Fruit fly (Drosophila melanogaster): ENCODE results near the gene Rala.

Gene Rala

dm6 chrX:3676469-3677155 is 42.8 kb downstream of the Rala start:
- TF ChIP-seq CG13894 (tag; optimal IDR thresholded peaks at IDR 0.05): no peak
- TF ChIP-seq gcm2 (GFP tag; optimal IDR thresholded peaks at IDR 0.05): no peak
- peak; percentile 0 for TF ChIP-seq CG17385 (GFP tag; optimal IDR thresholded peaks at IDR 0.05)
- TF ChIP-seq Hmr (GFP tag; optimal IDR thresholded peaks at IDR 0.05): no peak
- no peak for TF ChIP-seq Hr39 (optimal IDR thresholded peaks at IDR 0.05)
- no peak for TF ChIP-seq al (GFP tag; IDR thresholded peaks at IDR 0.05)
- no peak for TF ChIP-seq prd (optimal IDR thresholded peaks at IDR 0.05)
- no peak for TF ChIP-seq prd (GFP tag; IDR thresholded peaks at IDR 0.05)
- no peak for TF ChIP-seq knrl (GFP tag; IDR thresholded peaks at IDR 0.05; ENCODE audit: partially characterized antibody)
- no peak for TF ChIP-seq CG6689 (GFP tag; IDR thresholded peaks at IDR 0.05)
- TF ChIP-seq tx (GFP tag; optimal IDR thresholded peaks at IDR 0.05): no peak
- no peak for TF ChIP-seq Adf1 (GFP tag; IDR thresholded peaks at IDR 0.05)
- TF ChIP-seq CG12104 (GFP tag; optimal IDR thresholded peaks at IDR 0.05): no peak
- no peak for TF ChIP-seq tgo (GFP tag; IDR thresholded peaks at IDR 0.05)
- peak; percentile 52 for TF ChIP-seq abd-A (tag; optimal IDR thresholded peaks at IDR 0.05)
- no peak for TF ChIP-seq dan (GFP tag; IDR thresholded peaks at IDR 0.05)
- TF ChIP-seq CG17328 (GFP tag; IDR thresholded peaks at IDR 0.05): no peak
- no peak for TF ChIP-seq Tbp (GFP tag; optimal IDR thresholded peaks at IDR 0.05)
- no peak for TF ChIP-seq gro (GFP tag; optimal IDR thresholded peaks at IDR 0.05)
- no peak for TF ChIP-seq sr (GFP tag; IDR thresholded peaks at IDR 0.05)
- TF ChIP-seq pum (GFP tag; optimal IDR thresholded peaks at IDR 0.05): no peak
- TF ChIP-seq ap (GFP tag; IDR thresholded peaks at IDR 0.05): no peak
- peak; percentile 21 for TF ChIP-seq cwo (GFP tag; optimal IDR thresholded peaks at IDR 0.05)
- TF ChIP-seq mirr (GFP tag; optimal IDR thresholded peaks at IDR 0.05): peak; percentile 10
- TF ChIP-seq CG9876 (GFP tag; optimal IDR thresholded peaks at IDR 0.05): no peak
- TF ChIP-seq bsh (GFP tag; optimal IDR thresholded peaks at IDR 0.05): peak in 1 of 2 experiments; percentile 57
- no peak for TF ChIP-seq cas (GFP tag; IDR thresholded peaks at IDR 0.05)
- no peak for TF ChIP-seq CG3838 (GFP tag; optimal IDR thresholded peaks at IDR 0.05)
- peak; percentile 99 for TF ChIP-seq CG3163 (GFP tag; optimal IDR thresholded peaks at IDR 0.05)
- TF ChIP-seq CG12071 (GFP tag; optimal IDR thresholded peaks at IDR 0.05): no peak
- TF ChIP-seq ci (GFP tag; IDR thresholded peaks at IDR 0.05): peak; percentile 39; the same call in 1 of the 3 replicates
- TF ChIP-seq CG11398 (GFP tag; optimal IDR thresholded peaks at IDR 0.05): no peak
- TF ChIP-seq CG12236 (GFP tag; optimal IDR thresholded peaks at IDR 0.05): no peak
- no peak for TF ChIP-seq CG14014 (GFP tag; IDR thresholded peaks at IDR 0.05)
- TF ChIP-seq jigr1 (GFP tag; IDR thresholded peaks at IDR 0.05): no peak
- no peak for TF ChIP-seq CG18599 (GFP tag; optimal IDR thresholded peaks at IDR 0.05)
- TF ChIP-seq en (GFP tag; optimal IDR thresholded peaks at IDR 0.05): no peak
- peak; percentile 85 to 98 for TF ChIP-seq Trl (optimal IDR thresholded peaks at IDR 0.05)
- no peak for TF ChIP-seq Trl (GFP tag; optimal IDR thresholded peaks at IDR 0.05)
- TF ChIP-seq CG7556 (GFP tag; optimal IDR thresholded peaks at IDR 0.05): no peak
- TF ChIP-seq lov (optimal IDR thresholded peaks at IDR 0.05): no peak
- no peak for TF ChIP-seq lov (GFP tag; IDR thresholded peaks at IDR 0.05)
- no peak for TF ChIP-seq D (optimal IDR thresholded peaks at IDR 0.05)
- no peak for TF ChIP-seq D (GFP tag; optimal IDR thresholded peaks at IDR 0.05)
- no peak for TF ChIP-seq Ets65A (GFP tag)
- TF ChIP-seq CG4360 (GFP tag; IDR thresholded peaks at IDR 0.05): peak; percentile 61
- no peak for TF ChIP-seq eyg (GFP tag; optimal IDR thresholded peaks at IDR 0.05)
- peak; percentile 37 for TF ChIP-seq CG13287 (GFP tag; IDR thresholded peaks at IDR 0.05; ENCODE audit: partially characterized antibody)
- TF ChIP-seq tap (tag; optimal IDR thresholded peaks at IDR 0.05): no peak
- TF ChIP-seq Kr (GFP tag; optimal IDR thresholded peaks at IDR 0.05): no peak
- TF ChIP-seq cg (GFP tag; optimal IDR thresholded peaks at IDR 0.05): peak; percentile 78
- TF ChIP-seq zfh2 (GFP tag; optimal IDR thresholded peaks at IDR 0.05): no peak
- TF ChIP-seq pb (GFP tag; optimal IDR thresholded peaks at IDR 0.05): no peak
